Worm (Caenorhabditis elegans) whole organism, L4 larva: ENCODE data around the gene C46G7.2.

Experiments
- F37D6.2 ChIP-seq: sonication (generic microtip); optimal IDR thresholded peaks from 2 replicates; lab custom pipeline; 2016; ENCODE audit warnings: mild to moderate bottlenecking, missing genetic modification characterization, missing compliant biosample characterization
- F49E8.2 ChIP-seq: sonication (generic microtip); optimal IDR thresholded peaks from 2 replicates; lab custom pipeline; 2016; ENCODE audit warnings: missing compliant biosample characterization, mild to moderate bottlenecking, missing genetic modification characterization, borderline replicate concordance
- ama-1 ChIP-seq: fragments of 150-350 bp; optimal IDR thresholded peaks from 2 replicates; lab custom pipeline; 2014; ENCODE audit warnings: inconsistent platforms, mixed read lengths
- ceh-20 ChIP-seq: fragments of 200-800 bp; sonication (Bioruptor generic); IDR thresholded peaks from 2 replicates; pipeline ENCODE4 v1.3.6; 2022; ENCODE audit warnings: missing genetic modification reagents, missing genetic modification characterization, missing compliant biosample characterization
- ceh-32 ChIP-seq: sonication (generic microtip); optimal IDR thresholded peaks from 2 replicates; lab custom pipeline; 2016; ENCODE audit warnings: mild to moderate bottlenecking, missing genetic modification characterization, missing compliant biosample characterization; ENCODE audit not compliant: poor library complexity
- fkh-10 ChIP-seq: fragments of 150-350 bp; optimal IDR thresholded peaks from 2 replicates; lab custom pipeline; 2014; ENCODE audit warnings: missing biosample characterization, missing genetic modification reagents, missing genetic modification characterization
- jun-1 ChIP-seq: fragments of 150-350 bp; optimal IDR thresholded peaks from 2 replicates; lab custom pipeline; 2014; ENCODE audit warnings: missing biosample characterization, missing genetic modification reagents, missing genetic modification characterization
- lin-38 ChIP-seq: fragments of 200-800 bp; sonication (Bioruptor generic); IDR thresholded peaks from 2 replicates; pipeline ENCODE4 v1.3.6; 2022; ENCODE audit warnings: missing genetic modification reagents, missing genetic modification characterization, missing compliant biosample characterization
- madf-5 ChIP-seq, 2 experiments: fragments of 200-800 bp; sonication (Bioruptor generic); IDR thresholded peaks; 2 replicates each; pipeline ENCODE4 v1.3.6; 2022; ENCODE audit warnings: missing compliant biosample characterization in 2 of 2, missing genetic modification characterization in 2 of 2
- mdl-1 ChIP-seq, 2 experiments: fragments of 150-350 bp in 1 of 2; sonication (generic microtip) in 1 of 2; optimal IDR thresholded peaks; 2 replicates each; lab custom pipeline; 2014 to 2017; ENCODE audit warnings: missing biosample characterization in 2 of 2, missing genetic modification characterization in 2 of 2
- nhr-76 ChIP-seq: fragments of 150-350 bp; optimal IDR thresholded peaks from 2 replicates; lab custom pipeline; 2014; ENCODE audit warnings: missing biosample characterization, missing genetic modification characterization
- pha-4 ChIP-seq, 2 experiments: fragments of 150-350 bp in 1 of 2; fragments of 200-800 bp in 1 of 2; sonication (Bioruptor generic) in 1 of 2; IDR thresholded peaks in 1 of 2; optimal IDR thresholded peaks in 1 of 2; 2 replicates each; pipeline versions ENCODE4 v1.3.6 to Lab custom; 2014 to 2022; ENCODE audit warnings: missing genetic modification characterization in 2 of 2, missing genetic modification reagents in 2 of 2, missing biosample characterization in 1 of 2, missing compliant biosample characterization in 1 of 2
- zfp-3 ChIP-seq: fragments of 200-800 bp; sonication (Bioruptor generic); conservative IDR thresholded peaks from 2 replicates; pipeline ENCODE4 v1.3.6; 2022; ENCODE audit warnings: missing genetic modification reagents, missing genetic modification characterization, missing compliant biosample characterization

- no peak for TF ChIP-seq ama-1 (lab: Kevin White, UChicago)
- no peak for TF ChIP-seq jun-1 (tag; lab: Kevin White, UChicago)
- no peak for TF ChIP-seq lin-38 (GFP tag; lab: Robert Waterston, UW)
- no peak for TF ChIP-seq F37D6.2
- no peak for TF ChIP-seq F49E8.2 (tag; lab: Kevin White, UChicago)
- TF ChIP-seq fkh-10 (GFP tag; lab: Kevin White, UChicago) = no peak
- no peak for TF ChIP-seq mdl-1 (tag; optimal IDR thresholded peaks at IDR 0.05; lab: Kevin White, UChicago)
- TF ChIP-seq ceh-20 (GFP tag; lab: Robert Waterston, UW) = no peak
- no peak for TF ChIP-seq nhr-76
- no peak for TF ChIP-seq zfp-3 (GFP tag; lab: Robert Waterston, UW)
- no peak for TF ChIP-seq pha-4 (GFP tag; IDR thresholded peaks at IDR 0.05; lab: Robert Waterston, UW)
- no peak for TF ChIP-seq pha-4 (tag; optimal IDR thresholded peaks at IDR 0.05; lab: Kevin White, UChicago)
- TF ChIP-seq madf-5 (GFP tag; IDR thresholded peaks at IDR 0.05; lab: Robert Waterston, UW) = no peak
- TF ChIP-seq ceh-32 (tag; lab: Kevin White, UChicago) = no peak
These were observed 44.5 kb upstream of the C46G7.2 start for ce11 chrIV:5970526-5970925.
